Fruit fly (Drosophila melanogaster): ENCODE data around the gene Apoltp.

Apoltp gene

DNA sequence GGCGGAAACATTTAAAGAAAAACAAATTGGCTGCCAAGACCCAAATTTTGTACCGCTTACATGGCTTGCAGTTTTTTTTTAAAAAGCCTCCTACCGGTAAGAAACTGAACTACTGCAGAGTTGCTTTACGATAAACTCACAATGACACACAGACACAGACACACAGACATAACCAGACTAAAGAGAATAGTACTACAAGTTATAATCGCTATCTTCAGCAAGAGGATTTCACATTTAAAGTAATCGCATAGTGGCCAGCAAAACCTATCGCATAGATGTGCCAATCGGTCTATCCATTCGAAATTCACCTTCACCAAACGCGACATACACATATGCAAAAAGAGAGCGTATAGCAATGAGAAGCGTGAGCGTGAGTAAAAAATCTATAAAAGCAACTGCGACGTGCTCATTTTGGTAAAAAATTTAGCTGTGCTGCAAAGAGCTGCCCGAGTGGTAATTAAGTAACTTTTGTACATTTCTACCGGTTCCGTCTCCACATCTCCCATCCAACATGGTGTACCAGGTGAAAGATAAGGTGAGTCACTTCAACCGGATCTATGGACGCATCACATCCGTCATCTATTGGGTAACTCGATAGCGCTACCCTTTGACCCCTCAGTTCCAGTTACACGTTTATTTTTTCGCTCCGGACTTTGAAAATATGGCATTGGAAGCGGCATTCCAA, 20.8 kb upstream of the Apoltp start, which contains the start of gene Trx2:
TSS of gene Trx2 (plus strand) at position 161 of the 685 bp plus-strand sequence.
- TF ChIP-seq insv (optimal IDR thresholded peaks at IDR 0.05) (no peak), ttk (optimal IDR thresholded peaks at IDR 0.05) (no peak), Myc (optimal IDR thresholded peaks at IDR 0.05) (no peak), psq (optimal IDR thresholded peaks at IDR 0.05) (no peak), Sin3A (optimal IDR thresholded peaks at IDR 0.05) (no peak), h (optimal IDR thresholded peaks at IDR 0.05) (no peak)

DNA sequence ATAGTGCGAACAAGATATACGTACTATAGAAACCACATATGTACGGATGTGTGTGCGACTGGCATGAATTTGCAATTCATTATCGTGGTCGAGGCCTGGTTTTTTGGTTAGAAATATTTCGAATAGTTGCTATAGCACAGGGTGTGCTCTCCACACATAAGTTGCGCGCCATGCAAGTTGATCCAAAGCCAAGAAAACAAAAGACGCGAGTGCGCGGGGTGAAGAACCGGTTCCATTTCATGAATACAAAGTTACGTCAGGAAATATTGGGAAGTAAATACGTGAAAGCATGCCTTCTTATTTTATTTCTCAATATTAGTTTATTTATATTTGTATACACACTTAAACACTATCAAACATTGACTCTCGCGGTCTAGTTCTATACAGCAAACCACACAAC, 20.1 kb upstream of the Apoltp start:
- TF ChIP-seq Sin3A (optimal IDR thresholded peaks at IDR 0.05), result no peak
- no peak for TF ChIP-seq ttk (optimal IDR thresholded peaks at IDR 0.05)
- TF ChIP-seq Myc (optimal IDR thresholded peaks at IDR 0.05), result no peak
- no peak for TF ChIP-seq h (optimal IDR thresholded peaks at IDR 0.05)
- TF ChIP-seq insv (optimal IDR thresholded peaks at IDR 0.05), result no peak
- no peak for TF ChIP-seq psq (optimal IDR thresholded peaks at IDR 0.05)

DNA sequence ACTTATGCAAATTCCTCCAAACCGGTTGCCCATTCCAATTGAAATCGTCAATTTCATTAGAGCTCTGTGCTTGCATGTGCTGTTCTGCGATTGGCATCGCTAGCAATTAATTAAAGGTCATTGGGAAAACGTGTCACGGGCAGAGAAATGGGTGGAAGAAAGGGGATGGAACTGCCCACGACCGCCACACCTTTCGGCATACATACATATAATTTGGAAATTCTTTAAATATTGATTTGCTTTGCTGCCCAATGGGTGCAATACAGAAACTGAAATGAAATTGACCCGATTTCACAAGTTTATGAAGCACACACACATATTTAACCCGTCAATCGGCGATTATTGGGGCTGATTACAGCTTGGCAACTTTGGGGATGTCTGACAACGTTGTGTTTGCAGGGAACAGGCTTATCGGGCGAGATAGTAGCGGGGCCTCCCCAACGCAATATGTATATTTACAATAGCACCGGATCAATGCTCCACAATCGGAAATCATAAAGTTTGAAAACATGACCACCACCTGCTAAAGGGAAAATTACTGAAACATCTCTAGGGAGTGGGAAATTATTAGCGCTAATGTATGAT, 19.2 kb upstream of the Apoltp start:
- no peak for TF ChIP-seq Sin3A (optimal IDR thresholded peaks at IDR 0.05)
- no peak for TF ChIP-seq h (optimal IDR thresholded peaks at IDR 0.05)
- TF ChIP-seq ttk (optimal IDR thresholded peaks at IDR 0.05), result no peak
- TF ChIP-seq Myc (optimal IDR thresholded peaks at IDR 0.05), result no peak
- no peak for TF ChIP-seq psq (optimal IDR thresholded peaks at IDR 0.05)
- no peak for TF ChIP-seq insv (optimal IDR thresholded peaks at IDR 0.05)

DNA sequence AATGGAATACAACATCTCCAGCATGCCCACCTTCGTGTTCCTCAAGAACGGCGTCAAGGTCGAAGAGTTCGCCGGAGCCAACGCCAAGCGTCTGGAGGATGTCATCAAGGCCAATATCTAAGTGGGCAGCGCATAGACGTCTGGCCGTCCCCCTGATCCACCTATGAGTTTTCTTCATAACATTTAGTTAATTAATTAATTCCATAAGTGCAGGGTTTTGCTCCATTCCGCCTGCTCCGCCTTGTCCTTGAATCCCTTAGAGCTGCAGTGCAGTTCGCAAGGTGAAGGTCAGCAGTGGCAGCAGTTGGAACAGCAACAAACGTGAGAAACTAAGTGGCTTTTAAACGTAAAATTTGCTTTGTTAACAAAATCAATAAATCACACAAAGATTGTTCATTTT, 18.4 kb upstream of the Apoltp start:
- no peak for TF ChIP-seq h (optimal IDR thresholded peaks at IDR 0.05)
- TF ChIP-seq Sin3A (optimal IDR thresholded peaks at IDR 0.05), result no peak
- no peak for TF ChIP-seq psq (optimal IDR thresholded peaks at IDR 0.05)
- TF ChIP-seq Myc (optimal IDR thresholded peaks at IDR 0.05), result no peak
- TF ChIP-seq insv (optimal IDR thresholded peaks at IDR 0.05), result no peak
- TF ChIP-seq ttk (optimal IDR thresholded peaks at IDR 0.05), result no peak

dm6 chr2L:9615983-9616519, 17.9 kb upstream of the Apoltp start, which contains the start of gene GlcAT-S:
Gene GlcAT-S (plus strand): TSS chr2L:9616469.
- no peak for TF ChIP-seq Sin3A (optimal IDR thresholded peaks at IDR 0.05)
- TF ChIP-seq h (optimal IDR thresholded peaks at IDR 0.05), result no peak

- no peak for TF ChIP-seq Myc (optimal IDR thresholded peaks at IDR 0.05)
- no peak for TF ChIP-seq psq (optimal IDR thresholded peaks at IDR 0.05)
- TF ChIP-seq Sin3A (optimal IDR thresholded peaks at IDR 0.05), result no peak
- TF ChIP-seq ttk (optimal IDR thresholded peaks at IDR 0.05), result no peak
- TF ChIP-seq h (optimal IDR thresholded peaks at IDR 0.05), result no peak
- no peak for TF ChIP-seq insv (optimal IDR thresholded peaks at IDR 0.05)
These were observed 17.3 kb upstream of the Apoltp start for dm6 chr2L:9616654-9617053.

- TF ChIP-seq Sin3A (optimal IDR thresholded peaks at IDR 0.05) (no peak), h (optimal IDR thresholded peaks at IDR 0.05) (no peak), ttk (optimal IDR thresholded peaks at IDR 0.05) (no peak), Myc (optimal IDR thresholded peaks at IDR 0.05) (no peak), insv (optimal IDR thresholded peaks at IDR 0.05) (no peak), psq (optimal IDR thresholded peaks at IDR 0.05) (no peak)
These were observed 16.1 kb upstream of the Apoltp start for dm6 chr2L:9617908-9618307.

- TF ChIP-seq ttk (optimal IDR thresholded peaks at IDR 0.05), result no peak
- no peak for TF ChIP-seq Myc (optimal IDR thresholded peaks at IDR 0.05)
- TF ChIP-seq insv (optimal IDR thresholded peaks at IDR 0.05), result no peak
- no peak for TF ChIP-seq h (optimal IDR thresholded peaks at IDR 0.05)
- no peak for TF ChIP-seq Sin3A (optimal IDR thresholded peaks at IDR 0.05)
These were observed 15.1 kb upstream of the Apoltp start for dm6 chr2L:9618871-9619270.

dm6 chr2L:9619925-9620324, 14.1 kb upstream of the Apoltp start:
- no peak for TF ChIP-seq ttk (optimal IDR thresholded peaks at IDR 0.05)
- no peak for TF ChIP-seq insv (optimal IDR thresholded peaks at IDR 0.05)
- TF ChIP-seq Sin3A (optimal IDR thresholded peaks at IDR 0.05), result no peak
- no peak for TF ChIP-seq Myc (optimal IDR thresholded peaks at IDR 0.05)

DNA sequence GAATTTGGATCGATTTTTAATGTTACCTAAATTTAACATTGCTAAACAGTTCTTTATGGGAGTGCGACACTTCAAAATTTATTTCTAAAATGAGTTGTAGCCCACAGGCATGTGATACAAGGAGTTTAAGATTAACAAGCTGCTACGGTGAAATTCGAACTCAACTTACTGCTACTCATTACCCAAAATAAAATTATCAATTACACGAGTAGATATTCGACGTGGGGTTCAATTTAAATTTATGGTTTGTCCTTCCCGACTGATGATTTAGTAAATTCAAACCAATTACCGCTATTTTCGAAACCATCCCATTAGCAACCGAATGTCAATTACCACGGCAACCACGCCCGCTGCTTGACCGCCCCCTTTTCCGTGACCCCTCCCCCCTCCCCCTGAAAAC, 8.8 kb upstream of the Apoltp start, which contains the start of gene CG31882:
TSS of gene CG31882 (minus strand) at position 101 of the 400 bp plus-strand sequence.
- TF ChIP-seq ttk (optimal IDR thresholded peaks at IDR 0.05) (no peak), h (optimal IDR thresholded peaks at IDR 0.05) (no peak), insv (optimal IDR thresholded peaks at IDR 0.05) (no peak)

dm6 chr2L:9633098-9633497, 881 bp upstream of the Apoltp start:
- no peak for TF ChIP-seq h (optimal IDR thresholded peaks at IDR 0.05)
- no peak for TF ChIP-seq psq (optimal IDR thresholded peaks at IDR 0.05)
- no peak for TF ChIP-seq insv (optimal IDR thresholded peaks at IDR 0.05)
- TF ChIP-seq ttk (optimal IDR thresholded peaks at IDR 0.05), result no peak
- no peak for TF ChIP-seq Myc (optimal IDR thresholded peaks at IDR 0.05)
- TF ChIP-seq Sin3A (optimal IDR thresholded peaks at IDR 0.05), result no peak

- no peak for TF ChIP-seq Myc (optimal IDR thresholded peaks at IDR 0.05)
- no peak for TF ChIP-seq psq (optimal IDR thresholded peaks at IDR 0.05)
- TF ChIP-seq ttk (optimal IDR thresholded peaks at IDR 0.05), result no peak
- no peak for TF ChIP-seq h (optimal IDR thresholded peaks at IDR 0.05)
- TF ChIP-seq Sin3A (optimal IDR thresholded peaks at IDR 0.05), result no peak
- no peak for TF ChIP-seq insv (optimal IDR thresholded peaks at IDR 0.05)
These were observed 22.3 kb downstream of the Apoltp start, which contains the start of gene CG33299 for dm6 chr2L:9656300-9656699. Gene CG33299 (plus strand): TSS chr2L:9656600.

Data from Kc167 (cell line).